Fruit fly (Drosophila melanogaster): ENCODE data around the gene BBS5.

dm6 chr3R:4807582-4807981, 8.5 kb upstream of the BBS5 start:
- TF ChIP-seq insv (optimal IDR thresholded peaks at IDR 0.05): no peak
- no peak for TF ChIP-seq Sin3A (optimal IDR thresholded peaks at IDR 0.05)
- TF ChIP-seq ttk (optimal IDR thresholded peaks at IDR 0.05): no peak
- no peak for TF ChIP-seq psq (optimal IDR thresholded peaks at IDR 0.05)
- TF ChIP-seq h (optimal IDR thresholded peaks at IDR 0.05): no peak

Data from Kc167 (cell line).